Worm (Caenorhabditis elegans) whole organism, L2 larva: ENCODE data around the gene acs-5.
A peak's percentile ranks its signal among the peaks of the same experiment; 100 is the strongest.

ENCODE experiments used
- C34F6.9 ChIP-seq: fragments of 150-350 bp; optimal IDR thresholded peaks from 2 replicates; lab custom pipeline; 2014; ENCODE audit warnings: missing biosample characterization, missing genetic modification characterization
- F13H6.1 ChIP-seq: sonication (generic microtip); optimal IDR thresholded peaks from 2 replicates; lab custom pipeline; 2016; ENCODE audit warnings: missing genetic modification characterization, missing compliant biosample characterization
- R02D3.7 ChIP-seq: fragments of 150-350 bp; optimal IDR thresholded peaks from 2 replicates; lab custom pipeline; 2014; ENCODE audit warnings: missing biosample characterization, missing genetic modification characterization
- Y55F3AM.14 ChIP-seq: fragments of 200-800 bp; sonication (Bioruptor generic); optimal IDR thresholded peaks from 2 replicates; lab custom pipeline; 2018; ENCODE audit warnings: mild to moderate bottlenecking, missing genetic modification characterization, missing compliant biosample characterization
- ZK546.5 ChIP-seq: sonication (generic microtip); optimal IDR thresholded peaks from 2 replicates; lab custom pipeline; 2017; ENCODE audit warnings: missing biosample characterization, missing genetic modification characterization
- aly-2 ChIP-seq: fragments of 150-350 bp; optimal IDR thresholded peaks from 2 replicates; lab custom pipeline; 2014; ENCODE audit warnings: missing biosample characterization, missing genetic modification characterization
- ama-1 ChIP-seq: fragments of 150-350 bp; optimal IDR thresholded peaks from 2 replicates; lab custom pipeline; 2018; ENCODE audit warnings: inconsistent platforms
- blmp-1 ChIP-seq: sonication (generic microtip); optimal IDR thresholded peaks from 2 replicates; lab custom pipeline; 2017; ENCODE audit warnings: missing genetic modification characterization, mild to moderate bottlenecking, missing compliant biosample characterization, antibody characterized with exemption, moderate library complexity; ENCODE audit not compliant: insufficient read depth
- ceh-16 ChIP-seq: fragments of 150-350 bp; optimal IDR thresholded peaks from 2 replicates; lab custom pipeline; 2014; ENCODE audit warnings: missing biosample characterization, missing genetic modification characterization
- crh-2 ChIP-seq: sonication (generic microtip); optimal IDR thresholded peaks from 2 replicates; lab custom pipeline; 2017; ENCODE audit warnings: missing biosample characterization, missing genetic modification characterization
- egl-27 ChIP-seq: sonication (generic microtip); optimal IDR thresholded peaks from 3 replicates; lab custom pipeline; 2017; ENCODE audit warnings: missing biosample characterization, missing genetic modification reagents, missing genetic modification characterization
- elt-3 ChIP-seq: sonication (generic microtip); optimal IDR thresholded peaks from 2 replicates; lab custom pipeline; 2017; ENCODE audit warnings: missing biosample characterization, missing genetic modification characterization
- fos-1 ChIP-seq: fragments of 150-350 bp; optimal IDR thresholded peaks from 2 replicates; lab custom pipeline; 2014; ENCODE audit warnings: missing biosample characterization, missing genetic modification characterization
- gmeb-1 ChIP-seq: fragments of 150-350 bp; optimal IDR thresholded peaks from 2 replicates; lab custom pipeline; 2014; ENCODE audit warnings: missing biosample characterization, missing genetic modification characterization
- lin-11 ChIP-seq: fragments of 150-350 bp; sonication (generic microtip); optimal IDR thresholded peaks from 2 replicates; lab custom pipeline; 2014; ENCODE audit warnings: missing biosample characterization, missing genetic modification characterization, inconsistent platforms, mixed read lengths
- lin-13 ChIP-seq: fragments of 150-350 bp; optimal IDR thresholded peaks from 2 replicates; lab custom pipeline; 2014; ENCODE audit warnings: missing biosample characterization, missing genetic modification reagents, missing genetic modification characterization
- lin-39 ChIP-seq: fragments of 150-350 bp; optimal IDR thresholded peaks from 2 replicates; lab custom pipeline; 2014; ENCODE audit warnings: missing biosample characterization, missing genetic modification reagents, missing genetic modification characterization
- lsy-2 ChIP-seq, 2 experiments: fragments of 150-350 bp in 1 of 2; sonication (generic microtip) in 1 of 2; optimal IDR thresholded peaks; 2 replicates each; lab custom pipeline; 2014 to 2017; ENCODE audit warnings: missing biosample characterization in 2 of 2, missing genetic modification characterization in 2 of 2
- mab-5 ChIP-seq: fragments of 150-350 bp; optimal IDR thresholded peaks from 2 replicates; lab custom pipeline; 2014; ENCODE audit warnings: missing biosample characterization, missing genetic modification characterization
- mbf-1 ChIP-seq: sonication (generic microtip); optimal IDR thresholded peaks from 2 replicates; lab custom pipeline; 2017; ENCODE audit warnings: missing biosample characterization, missing genetic modification characterization
- mdl-1 ChIP-seq, 2 experiments: fragments of 150-350 bp in 1 of 2; sonication (generic microtip) in 1 of 2; optimal IDR thresholded peaks; 2 replicates each; lab custom pipeline; 2017; ENCODE audit warnings: missing biosample characterization in 2 of 2, missing genetic modification characterization in 2 of 2
- nhr-10 ChIP-seq: sonication (generic microtip); optimal IDR thresholded peaks from 2 replicates; lab custom pipeline; 2017; ENCODE audit warnings: missing biosample characterization, missing genetic modification characterization
- nhr-129 ChIP-seq: fragments of 150-350 bp; optimal IDR thresholded peaks from 2 replicates; lab custom pipeline; 2014; ENCODE audit warnings: missing biosample characterization, missing genetic modification characterization
- nhr-23 ChIP-seq: fragments of 150-350 bp; optimal IDR thresholded peaks from 2 replicates; lab custom pipeline; 2014; ENCODE audit warnings: missing biosample characterization, missing genetic modification reagents, missing genetic modification characterization
- nhr-237 ChIP-seq: fragments of 150-350 bp; optimal IDR thresholded peaks from 2 replicates; lab custom pipeline; 2014; ENCODE audit warnings: missing biosample characterization, missing genetic modification characterization
- nhr-25 ChIP-seq: fragments of 150-350 bp; sonication (generic microtip); optimal IDR thresholded peaks from 3 replicates; lab custom pipeline; 2014; ENCODE audit warnings: missing biosample characterization, missing genetic modification characterization
- nhr-77 ChIP-seq: fragments of 150-350 bp; optimal IDR thresholded peaks from 2 replicates; lab custom pipeline; 2014; ENCODE audit warnings: missing biosample characterization, missing genetic modification characterization
- peb-1 ChIP-seq: fragments of 150-350 bp; optimal IDR thresholded peaks from 2 replicates; lab custom pipeline; 2014; ENCODE audit warnings: missing biosample characterization, missing genetic modification characterization
- sem-4 ChIP-seq: fragments of 150-350 bp; optimal IDR thresholded peaks from 2 replicates; lab custom pipeline; 2014; ENCODE audit warnings: missing biosample characterization, missing genetic modification reagents, missing genetic modification characterization
- sma-3 ChIP-seq: sonication (generic microtip); optimal IDR thresholded peaks from 2 replicates; lab custom pipeline; 2016; ENCODE audit warnings: missing genetic modification reagents, missing genetic modification characterization, missing compliant biosample characterization
- sma-9 ChIP-seq, 2 experiments: fragments of 150-350 bp in 1 of 2; sonication (generic microtip) in 1 of 2; optimal IDR thresholded peaks; 2 replicates each; lab custom pipeline; 2014 to 2016; ENCODE audit warnings: missing genetic modification characterization in 2 of 2, mild to moderate bottlenecking in 1 of 2, missing biosample characterization in 1 of 2, missing compliant biosample characterization in 1 of 2, missing genetic modification reagents in 1 of 2, moderate library complexity in 1 of 2
- snpc-4 ChIP-seq: fragments of 150-350 bp; optimal IDR thresholded peaks from 2 replicates; lab custom pipeline; 2014; ENCODE audit warnings: missing biosample characterization, missing genetic modification characterization
- unc-39 ChIP-seq: fragments of 150-350 bp; optimal IDR thresholded peaks from 2 replicates; lab custom pipeline; 2014; ENCODE audit warnings: missing biosample characterization, missing genetic modification characterization
- unc-55 ChIP-seq: fragments of 150-350 bp; sonication (generic microtip); optimal IDR thresholded peaks from 3 replicates; lab custom pipeline; 2014; ENCODE audit warnings: missing biosample characterization, missing genetic modification reagents, missing genetic modification characterization
- unc-62 ChIP-seq: fragments of 150-350 bp; optimal IDR thresholded peaks from 2 replicates; lab custom pipeline; 2014; ENCODE audit warnings: missing biosample characterization, missing genetic modification reagents, missing genetic modification characterization
- ztf-1 ChIP-seq: fragments of 200-800 bp; sonication (Bioruptor generic); conservative IDR thresholded peaks from 2 replicates; pipeline ENCODE4 v1.3.6; 2022; ENCODE audit warnings: missing genetic modification characterization, missing compliant biosample characterization
- ztf-11 ChIP-seq: sonication (generic microtip); optimal IDR thresholded peaks from 2 replicates; lab custom pipeline; 2017; ENCODE audit warnings: missing biosample characterization, missing genetic modification characterization
- ztf-4 ChIP-seq: fragments of 150-350 bp; optimal IDR thresholded peaks from 2 replicates; lab custom pipeline; 2014; ENCODE audit warnings: missing biosample characterization, missing genetic modification characterization

The acs-5 gene

ce11 chrIII:13560715-13561114, 17.4 kb upstream of the acs-5 start:
- TF ChIP-seq blmp-1 (tag; lab: Kevin White, UChicago), result peak; percentile 29
- no peak for TF ChIP-seq ztf-11 (tag; lab: Kevin White, UChicago)
- no peak for TF ChIP-seq lin-13 (GFP tag; lab: Kevin White, UChicago)
- TF ChIP-seq aly-2 (tag; lab: Kevin White, UChicago), result no peak
- TF ChIP-seq peb-1 (tag; lab: Kevin White, UChicago), result no peak

ce11 chrIII:13556039-13556438, 12.7 kb upstream of the acs-5 start:
- TF ChIP-seq crh-2, result no peak
- TF ChIP-seq blmp-1 (tag; lab: Kevin White, UChicago), result peak; percentile 40

- TF ChIP-seq ama-1 (lab: Kevin White, UChicago) (no peak), unc-55 (no peak), elt-3 (tag; lab: Kevin White, UChicago) (no peak), nhr-10 (no peak), ztf-11 (tag; lab: Kevin White, UChicago) (no peak), mbf-1 (no peak), unc-62 (no peak), unc-39 (tag; lab: Kevin White, UChicago) (no peak), mdl-1 (tag; optimal IDR thresholded peaks at IDR 0.05; lab: Kevin White, UChicago) (no peak), nhr-77 (tag; lab: Kevin White, UChicago) (no peak), fos-1 (tag; lab: Kevin White, UChicago) (no peak), egl-27 (tag; lab: Kevin White, UChicago) (no peak)
Measured at ce11 chrIII:13555234-13555633, 11.9 kb upstream of the acs-5 start, which contains the start of gene scav-2. TSS of gene scav-2 (minus strand) at chrIII:13555334.

- TF ChIP-seq nhr-129 (tag; lab: Kevin White, UChicago) (peak; percentile 9), lsy-2 (tag; optimal IDR thresholded peaks at IDR 0.05; lab: Kevin White, UChicago) (peak in 1 of 2 experiments; percentile 9), ama-1 (lab: Kevin White, UChicago) (peak; percentile 32), R02D3.7 (tag; lab: Kevin White, UChicago) (no peak)
Measured at ce11 chrIII:13549960-13550359, 6.6 kb upstream of the acs-5 start.

ce11 chrIII:13548982-13549381, 5.6 kb upstream of the acs-5 start, which contains the start of gene mmad-1:
TSS of gene mmad-1 (minus strand) at chrIII:13549005.
- TF ChIP-seq blmp-1 (tag; lab: Kevin White, UChicago) (peak; percentile 76), nhr-77 (tag; lab: Kevin White, UChicago) (no peak), gmeb-1 (tag; lab: Kevin White, UChicago) (peak; percentile 22), nhr-25 (tag; lab: Kevin White, UChicago) (peak; percentile 43), ztf-1 (GFP tag; lab: Robert Waterston, UW) (no peak), Y55F3AM.14 (no peak), sma-9 (GFP tag; optimal IDR thresholded peaks at IDR 0.05; lab: Kevin White, UChicago) (peak; percentile 37), sma-9 (tag; optimal IDR thresholded peaks at IDR 0.05; lab: Kevin White, UChicago) (no peak), ztf-11 (tag; lab: Kevin White, UChicago) (no peak), elt-3 (tag; lab: Kevin White, UChicago) (no peak), nhr-129 (tag; lab: Kevin White, UChicago) (peak; percentile 59), snpc-4 (tag; lab: Kevin White, UChicago) (no peak), crh-2 (peak; percentile 72), lsy-2 (tag; optimal IDR thresholded peaks at IDR 0.05; lab: Kevin White, UChicago) (peak in 1 of 2 experiments; percentile 67), lin-39 (no peak), nhr-23 (no peak), egl-27 (tag; lab: Kevin White, UChicago) (no peak), fos-1 (tag; lab: Kevin White, UChicago) (peak; percentile 55), ZK546.5 (tag; lab: Kevin White, UChicago) (no peak), unc-55 (peak; percentile 61), F13H6.1 (peak; percentile 33), nhr-237 (tag; lab: Kevin White, UChicago) (no peak), mab-5 (tag; lab: Kevin White, UChicago) (no peak), lin-11 (tag; lab: Kevin White, UChicago) (no peak), sma-3 (GFP tag; lab: Kevin White, UChicago) (peak; percentile 59), mbf-1 (no peak), ama-1 (lab: Kevin White, UChicago) (peak; percentile 26), ztf-4 (tag; lab: Kevin White, UChicago) (peak; percentile 32), sem-4 (peak; percentile 16), unc-62 (no peak), ceh-16 (no peak), C34F6.9 (tag; lab: Kevin White, UChicago) (peak; percentile 69)
